Fruit fly (Drosophila melanogaster): ENCODE measurements around the gene jumu.

jumu gene

dm6 chr3R:10330734-10331642 is 19.0 kb upstream of the jumu start, which contains the start of the genes Bruce and CG12818:
Bruce (minus strand) TSS chr3R:10331353.
CG12818 (plus strand) TSS chr3R:10331581.
- TF ChIP-seq vfl (GFP tag; optimal IDR thresholded peaks at IDR 0.05) (no peak), knrl (GFP tag; IDR thresholded peaks at IDR 0.05; ENCODE audit: partially characterized antibody) (peak; percentile 71), CG30431 (GFP tag; optimal IDR thresholded peaks at IDR 0.05) (no peak), Mrtf (GFP tag; IDR thresholded peaks at IDR 0.05) (no peak), Fer3 (tag; optimal IDR thresholded peaks at IDR 0.05) (no peak), CG9609 (GFP tag; optimal IDR thresholded peaks at IDR 0.05) (peak; percentile 2), Rfx (GFP tag; IDR thresholded peaks at IDR 0.05) (peak; percentile 64), CG6854 (GFP tag; optimal IDR thresholded peaks at IDR 0.05) (no peak), CG13894 (tag; optimal IDR thresholded peaks at IDR 0.05) (no peak), Gsc (GFP tag; IDR thresholded peaks at IDR 0.05) (no peak), CG18011 (GFP tag; optimal IDR thresholded peaks at IDR 0.05) (no peak), dm (GFP tag; optimal IDR thresholded peaks at IDR 0.05) (peak; percentile 66), usp (GFP tag; optimal IDR thresholded peaks at IDR 0.05) (no peak), fu2 (GFP tag; optimal IDR thresholded peaks at IDR 0.05) (peak; percentile 15), mld (GFP tag; IDR thresholded peaks at IDR 0.05; ENCODE audit: partially characterized antibody) (peak; percentile 64; the same call in 1 of the 3 replicates), amos (GFP tag; IDR thresholded peaks at IDR 0.05; ENCODE audit: partially characterized antibody) (peak; percentile 59), CG1792 (GFP tag; optimal IDR thresholded peaks at IDR 0.05) (no peak), stwl (tag; optimal IDR thresholded peaks at IDR 0.05) (peak; percentile 70), Med (GFP tag) (peak; percentile 60), Sin3A (optimal IDR thresholded peaks at IDR 0.05) (peak; percentile 85), Myb (GFP tag; optimal IDR thresholded peaks at IDR 0.05) (peak; percentile 74), CG17612 (GFP tag; IDR thresholded peaks at IDR 0.05) (no peak), Xbp1 (GFP tag; optimal IDR thresholded peaks at IDR 0.05) (no peak), CG6765 (GFP tag; optimal IDR thresholded peaks at IDR 0.05) (no peak), CG17186 (GFP tag; optimal IDR thresholded peaks at IDR 0.05) (peak; percentile 93), Ets65A (GFP tag) (no peak), CG4854 (GFP tag; optimal IDR thresholded peaks at IDR 0.05) (no peak), CG10366 (GFP tag; IDR thresholded peaks at IDR 0.05) (no peak), Dp (GFP tag; optimal IDR thresholded peaks at IDR 0.05) (peak; percentile 50), chm (GFP tag; IDR thresholded peaks at IDR 0.05) (no peak), CG12942 (GFP tag; optimal IDR thresholded peaks at IDR 0.05) (no peak), jing (GFP tag; optimal IDR thresholded peaks at IDR 0.05) (no peak), seq (GFP tag; IDR thresholded peaks at IDR 0.05) (no peak), rib (GFP tag; IDR thresholded peaks at IDR 0.05) (0 out of 2 replicates have a peak, but pooled peaks have one; percentile 11), caup (GFP tag; optimal IDR thresholded peaks at IDR 0.05; ENCODE audit: severe bottlenecking) (no peak), ewg (GFP tag; optimal IDR thresholded peaks at IDR 0.05) (no peak), Dbx (GFP tag; IDR thresholded peaks at IDR 0.05) (no peak; the same call in 2 of the 3 replicates), CG14965 (GFP tag; optimal IDR thresholded peaks at IDR 0.05; ENCODE audit: borderline replicate concordance) (no peak), B-H2 (GFP tag; optimal IDR thresholded peaks at IDR 0.05) (no peak), abd-A (tag; optimal IDR thresholded peaks at IDR 0.05) (no peak), CG31441 (GFP tag; IDR thresholded peaks at IDR 0.05) (no peak), CG13287 (GFP tag; IDR thresholded peaks at IDR 0.05; ENCODE audit: partially characterized antibody) (peak; percentile 82), Sry-δ (GFP tag; optimal IDR thresholded peaks at IDR 0.05) (peak; percentile 64), trem (tag; optimal IDR thresholded peaks at IDR 0.05) (peak; percentile 85), CG34422 (GFP tag; IDR thresholded peaks at IDR 0.05) (peak; percentile 43; the same call in 1 of the 3 replicates), dpn (GFP tag; optimal IDR thresholded peaks at IDR 0.05) (peak in 1 of 2 experiments; percentile 10), ara (GFP tag; IDR thresholded peaks at IDR 0.05) (no peak), MTF-1 (GFP tag; optimal IDR thresholded peaks at IDR 0.05; ENCODE audit: borderline replicate concordance) (no peak), CG2116 (GFP tag; optimal IDR thresholded peaks at IDR 0.05) (peak; percentile 86)
